Worm (Caenorhabditis elegans) whole organism, L1 larva: ENCODE measurements around the gene R10E9.3.

Experiments
- ama-1 ChIP-seq: fragments of 150-350 bp; optimal IDR thresholded peaks from 2 replicates; lab custom pipeline; 2014
- ces-1 ChIP-seq: fragments of 150-350 bp; optimal IDR thresholded peaks from 2 replicates; lab custom pipeline; 2014; ENCODE audit warnings: missing biosample characterization, missing genetic modification reagents, missing genetic modification characterization
- efl-3 ChIP-seq: fragments of 200-800 bp; sonication (Bioruptor generic); optimal IDR thresholded peaks from 2 replicates; lab custom pipeline; 2018; ENCODE audit warnings: mild to moderate bottlenecking, missing genetic modification characterization, missing compliant biosample characterization
- egl-27 ChIP-seq, 2 experiments: fragments of 150-350 bp in 1 of 2; sonication (generic microtip); optimal IDR thresholded peaks; 3 replicates each; lab custom pipeline; 2017 to 2018; ENCODE audit warnings: missing biosample characterization in 2 of 2, missing genetic modification characterization in 2 of 2, missing genetic modification reagents in 2 of 2
- ets-5 ChIP-seq: fragments of 200-800 bp; sonication (Bioruptor generic); IDR thresholded peaks from 2 replicates; pipeline ENCODE4 v1.3.6; 2022; ENCODE audit warnings: missing genetic modification characterization, missing compliant biosample characterization
- lin-15B ChIP-seq: fragments of 150-350 bp; sonication (generic microtip); optimal IDR thresholded peaks from 3 replicates; lab custom pipeline; 2014; ENCODE audit warnings: missing biosample characterization, missing genetic modification characterization
- lin-39 ChIP-seq: fragments of 150-350 bp; optimal IDR thresholded peaks from 2 replicates; lab custom pipeline; 2014; ENCODE audit warnings: missing biosample characterization, missing genetic modification reagents, missing genetic modification characterization
- nhr-237 ChIP-seq: fragments of 150-350 bp; optimal IDR thresholded peaks from 2 replicates; lab custom pipeline; 2014; ENCODE audit warnings: missing biosample characterization, missing genetic modification characterization
- nhr-77 ChIP-seq: fragments of 150-350 bp; optimal IDR thresholded peaks from 2 replicates; lab custom pipeline; 2014; ENCODE audit warnings: missing biosample characterization, missing genetic modification characterization
- unc-62 ChIP-seq: fragments of 150-350 bp; optimal IDR thresholded peaks from 2 replicates; lab custom pipeline; 2014; ENCODE audit warnings: missing biosample characterization, missing genetic modification reagents, missing genetic modification characterization
- zag-1 ChIP-seq: fragments of 150-350 bp; optimal IDR thresholded peaks from 2 replicates; lab custom pipeline; 2014; ENCODE audit warnings: missing biosample characterization, missing genetic modification characterization

DNA sequence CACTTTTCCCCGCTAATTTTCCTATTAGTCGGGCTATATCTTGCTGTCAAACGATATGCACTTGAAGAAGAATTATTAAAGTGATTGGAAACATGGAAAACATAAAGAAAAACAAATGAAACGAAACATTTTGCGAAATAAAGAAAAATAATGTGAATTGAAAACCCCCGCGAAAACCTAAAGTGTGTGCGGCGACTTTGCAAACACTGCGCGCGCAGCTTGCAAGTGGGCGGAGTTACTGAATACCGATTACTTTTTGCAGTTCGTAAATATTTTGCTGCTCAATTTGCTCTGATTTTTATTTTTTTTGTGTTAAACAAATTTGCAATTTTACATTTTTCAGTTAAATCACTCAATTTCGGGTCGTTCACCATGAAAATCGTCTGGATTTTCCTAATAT is 43.4 kb upstream of the R10E9.3 start, which contains the start of gene ccdc-47:
- TF ChIP-seq nhr-77 (tag; lab: Kevin White, UChicago), result no peak
- TF ChIP-seq lin-39, result peak; percentile 4
- TF ChIP-seq zag-1, result no peak
- no peak for TF ChIP-seq efl-3
- TF ChIP-seq unc-62 (GFP tag; lab: Kevin White, UChicago), result no peak
- peak; percentile 45 for TF ChIP-seq lin-15B (tag; lab: Kevin White, UChicago)
- no peak for TF ChIP-seq ets-5 (GFP tag; lab: Robert Waterston, UW)
- no peak for TF ChIP-seq ama-1 (lab: Kevin White, UChicago)
- no peak for TF ChIP-seq egl-27 (tag; optimal IDR thresholded peaks at IDR 0.05; lab: Kevin White, UChicago)
- TF ChIP-seq ces-1 (GFP tag; lab: Kevin White, UChicago), result no peak
- no peak for TF ChIP-seq nhr-237 (tag; lab: Kevin White, UChicago)
